Worm (Caenorhabditis elegans) whole organism, early embryonic: Measurements from ENCODE around the gene srbc-75.

Experiments
- B0310.2 ChIP-seq: sonication (generic microtip); optimal IDR thresholded peaks from 2 replicates; lab custom pipeline; 2016; ENCODE audit warnings: mild to moderate bottlenecking, missing genetic modification characterization, missing compliant biosample characterization
- ama-1 ChIP-seq: fragments of 150-350 bp; optimal IDR thresholded peaks from 2 replicates; lab custom pipeline; 2014
- flt-1 ChIP-seq: fragments of 200-800 bp; sonication (Bioruptor generic); IDR thresholded peaks from 2 replicates; pipeline ENCODE4 v1.3.6; 2022; ENCODE audit warnings: missing genetic modification characterization, missing compliant biosample characterization
- hmg-4 ChIP-seq: fragments of 200-800 bp; sonication (Bioruptor generic); optimal IDR thresholded peaks from 2 replicates; lab custom pipeline; 2018; ENCODE audit warnings: mild to moderate bottlenecking, missing genetic modification characterization, missing compliant biosample characterization
- tbx-11 ChIP-seq: fragments of 200-800 bp; sonication (Bioruptor generic); IDR thresholded peaks from 2 replicates; pipeline ENCODE4 v1.3.6; 2022; ENCODE audit warnings: missing genetic modification characterization, missing compliant biosample characterization
- tbx-37 ChIP-seq: fragments of 200-800 bp; sonication (Bioruptor generic); conservative IDR thresholded peaks from 2 replicates; pipeline ENCODE4 v1.3.6; 2022; ENCODE audit warnings: missing genetic modification reagents, missing genetic modification characterization, missing compliant biosample characterization
- tra-4 ChIP-seq: sonication (generic microtip); optimal IDR thresholded peaks from 2 replicates; lab custom pipeline; 2017; ENCODE audit warnings: missing genetic modification characterization, missing compliant biosample characterization

- no peak for TF ChIP-seq ama-1 (lab: Kevin White, UChicago)
- TF ChIP-seq flt-1 (GFP tag; lab: Robert Waterston, UW) = no peak
- no peak for TF ChIP-seq B0310.2 (tag; lab: Kevin White, UChicago)
- TF ChIP-seq tra-4 (tag; lab: Kevin White, UChicago) = no peak
- TF ChIP-seq tbx-37 (GFP tag; lab: Robert Waterston, UW) = no peak
- no peak for TF ChIP-seq hmg-4 (GFP tag; lab: Kevin White, UChicago)
- TF ChIP-seq tbx-11 (GFP tag; lab: Robert Waterston, UW) = no peak
These were observed 21.1 kb downstream of the srbc-75 start, which contains the start of gene srw-16 for ce11 chrV:15274757-15275156.
